Worm (Caenorhabditis elegans) whole organism, late embryonic: Measurements from ENCODE around the gene srx-114.

Experiments
- ceh-31 ChIP-seq: sonication (generic microtip); optimal IDR thresholded peaks from 2 replicates; lab custom pipeline; 2016; ENCODE audit warnings: missing genetic modification characterization, missing compliant biosample characterization
- ceh-9 ChIP-seq: sonication (generic microtip); optimal IDR thresholded peaks from 2 replicates; lab custom pipeline; 2016; ENCODE audit warnings: mild to moderate bottlenecking, missing genetic modification characterization, inconsistent platforms, missing compliant biosample characterization
- elt-2 ChIP-seq: sonication (generic microtip); optimal IDR thresholded peaks from 2 replicates; lab custom pipeline; 2016; ENCODE audit warnings: missing genetic modification reagents, missing genetic modification characterization, missing compliant biosample characterization
- nhr-232 ChIP-seq: sonication (generic microtip); optimal IDR thresholded peaks from 2 replicates; lab custom pipeline; 2016; ENCODE audit warnings: missing genetic modification characterization, missing compliant biosample characterization
- pha-4 ChIP-seq: fragments of 150-350 bp; optimal IDR thresholded peaks from 2 replicates; lab custom pipeline; 2018; ENCODE audit warnings: missing biosample characterization, missing genetic modification reagents, missing genetic modification characterization

- TF ChIP-seq nhr-232 (tag; lab: Kevin White, UChicago) (no peak), elt-2 (tag; lab: Kevin White, UChicago) (no peak), pha-4 (tag; lab: Kevin White, UChicago) (no peak), ceh-9 (tag; lab: Kevin White, UChicago) (no peak), ceh-31 (no peak)
Observed at ce11 chrII:5387217-5387616, 45.8 kb downstream of the srx-114 start, which contains the start of gene ccpp-6.
